Fruit fly (Drosophila melanogaster): ENCODE measurements around the gene ClC-c.

Gene ClC-c

DNA sequence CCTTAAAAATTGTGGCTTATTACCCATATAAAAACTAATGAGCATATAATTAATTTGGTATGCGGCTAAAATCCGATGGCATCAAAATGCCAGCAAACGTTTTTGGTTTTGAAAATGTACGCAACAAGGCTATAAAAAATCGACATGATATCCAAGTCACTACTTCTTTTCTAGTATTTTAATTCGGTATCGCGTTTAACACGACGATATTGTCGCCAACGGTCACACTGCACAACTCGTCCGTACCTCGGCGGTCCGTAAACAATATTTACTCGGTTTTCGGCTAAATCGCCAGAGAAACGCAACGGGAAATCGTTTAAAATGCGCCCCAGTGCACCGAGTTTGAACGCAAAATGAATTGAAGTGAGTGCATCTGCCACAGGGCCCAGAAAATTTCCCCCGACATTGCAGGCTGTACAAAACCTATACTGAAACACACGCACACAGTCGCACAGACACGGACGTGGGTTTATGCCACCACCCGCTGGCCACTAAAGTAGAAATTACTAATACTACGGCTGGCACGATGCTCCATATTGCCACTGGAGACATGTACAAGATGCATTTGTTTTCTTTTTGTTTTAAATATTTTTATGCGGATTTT, 22.9 kb downstream of the ClC-c start, which contains the start of gene Taf4:
Taf4 (plus strand) TSS at position 210 of the 604 bp plus-strand sequence.
- no peak for TF ChIP-seq noc (tag; optimal IDR thresholded peaks at IDR 0.05)

dm6 chr3L:16113607-16114337, 23.5 kb downstream of the ClC-c start:
- TF ChIP-seq noc (tag; optimal IDR thresholded peaks at IDR 0.05) = no peak

- no peak for TF ChIP-seq noc (tag; optimal IDR thresholded peaks at IDR 0.05)
These were observed 31.5 kb downstream of the ClC-c start, which contains the start of gene Strump for dm6 chr3L:16121791-16122190. TSS of gene Strump (plus strand) at chr3L:16122002.

DNA sequence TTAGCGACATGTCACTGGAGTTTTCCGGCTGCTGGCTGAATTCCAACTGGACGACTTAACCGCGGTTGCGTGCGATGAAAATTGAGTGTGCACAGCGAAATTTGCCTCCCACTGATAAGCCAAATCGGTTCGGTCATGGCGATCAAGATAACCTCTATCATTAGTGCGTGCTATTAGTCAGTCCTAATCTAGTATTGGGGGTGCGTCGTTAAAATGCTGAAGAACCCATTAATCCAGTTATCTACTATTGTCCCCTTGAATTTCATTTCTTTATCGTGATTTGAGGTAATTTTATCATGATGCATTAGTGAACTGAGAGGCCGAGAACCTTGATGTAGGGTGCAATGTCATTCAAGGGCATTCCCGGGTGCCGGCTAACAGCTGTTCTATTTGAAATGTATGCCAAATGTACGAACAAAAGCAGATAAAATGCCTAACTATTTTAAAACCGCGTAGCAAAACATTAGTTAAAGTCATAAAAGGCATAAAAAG, 38.3 kb downstream of the ClC-c start, which contains the start of gene Pgm1:
Pgm1 (minus strand) TSS at position 51 of the 492 bp plus-strand sequence.
- TF ChIP-seq noc (tag; optimal IDR thresholded peaks at IDR 0.05) = peak; percentile 87

- TF ChIP-seq noc (tag; optimal IDR thresholded peaks at IDR 0.05) = no peak
These were observed 38.9 kb downstream of the ClC-c start, which contains the start of gene SsRbeta for dm6 chr3L:16128973-16129745. TSS of gene SsRbeta (plus strand) at chr3L:16129617.

- TF ChIP-seq noc (tag; optimal IDR thresholded peaks at IDR 0.05) = peak; percentile 43
These were observed 41.2 kb downstream of the ClC-c start, which contains the start of the genes Trs20 and elg1 for dm6 chr3L:16131264-16132066. TSS of gene Trs20 (minus strand) at chr3L:16131632. TSS of gene elg1 (plus strand) at chr3L:16132028.

- no peak for TF ChIP-seq noc (tag; optimal IDR thresholded peaks at IDR 0.05)
These were observed 41.8 kb downstream of the ClC-c start for dm6 chr3L:16132067-16132418.

dm6 chr3L:16136819-16137553, 46.7 kb downstream of the ClC-c start:
- peak; percentile 82 for TF ChIP-seq noc (tag; optimal IDR thresholded peaks at IDR 0.05)

DNA sequence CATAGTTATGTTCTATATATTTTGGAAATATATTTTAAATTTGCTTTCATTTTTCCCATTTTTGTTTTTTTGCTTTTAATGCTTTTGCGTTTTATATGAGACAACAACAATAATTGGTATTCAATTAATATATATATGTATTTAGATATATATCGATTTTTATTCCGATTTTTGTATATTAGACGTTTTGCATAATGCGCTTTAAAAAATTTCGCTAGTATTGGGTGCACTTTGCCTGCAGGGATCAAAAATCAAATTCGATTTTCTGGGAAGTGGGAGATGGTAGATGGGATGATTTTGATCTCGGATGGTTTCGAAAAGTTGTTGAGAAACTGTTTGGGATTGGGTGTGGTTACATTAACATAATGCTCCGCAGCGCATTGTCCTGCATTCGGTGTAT, 47.5 kb downstream of the ClC-c start, which contains the start of gene CG5157:
CG5157 (minus strand) TSS at position 101 of the 400 bp plus-strand sequence.
- TF ChIP-seq noc (tag; optimal IDR thresholded peaks at IDR 0.05) = no peak

dm6 chr3L:16139131-16139530, 48.9 kb downstream of the ClC-c start:
- no peak for TF ChIP-seq noc (tag; optimal IDR thresholded peaks at IDR 0.05)

dm6 chr3L:16141556-16141955, 51.3 kb downstream of the ClC-c start:
- TF ChIP-seq noc (tag; optimal IDR thresholded peaks at IDR 0.05) = no peak

DNA sequence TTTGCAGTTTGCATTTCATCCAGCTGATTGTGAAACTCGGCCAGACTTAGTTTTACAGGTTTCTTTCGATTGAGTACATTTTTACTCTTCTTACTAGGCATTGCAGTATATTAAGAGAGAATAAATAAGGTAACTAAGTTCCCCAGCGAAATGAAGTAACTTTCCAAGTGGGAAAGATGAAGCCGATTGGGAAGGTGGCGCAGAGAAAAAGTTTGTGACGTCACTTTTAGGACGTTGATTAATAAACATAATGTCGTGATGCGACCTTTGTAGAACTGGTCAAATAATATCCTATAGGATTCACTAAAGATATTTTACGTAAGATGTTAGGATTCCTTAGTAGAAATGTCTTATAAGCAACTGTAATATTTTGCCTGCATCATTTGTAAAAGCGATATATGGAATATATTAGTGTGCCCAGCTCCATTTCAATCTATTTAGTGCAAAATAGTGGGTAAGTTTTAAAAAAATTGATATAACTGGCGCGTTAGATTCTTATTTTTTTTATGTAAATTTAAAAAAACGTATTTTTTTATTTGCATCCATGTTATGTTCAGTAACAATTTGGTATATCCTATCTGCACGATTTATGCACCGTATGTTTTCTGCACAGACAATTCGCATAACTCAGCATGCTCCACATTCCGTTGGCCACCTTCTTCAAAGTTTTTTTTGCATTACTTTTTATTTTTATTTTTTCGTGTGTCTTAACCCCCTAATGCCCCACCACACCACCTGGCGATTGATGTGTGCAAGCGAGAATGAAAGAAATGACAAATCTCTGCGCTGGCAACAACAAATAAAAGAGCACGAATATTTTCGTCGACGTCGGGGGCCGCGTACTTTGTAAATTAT, 53.7 kb downstream of the ClC-c start, which contains the start of gene CG32152:
CG32152 (minus strand) TSS at position 352 of the 855 bp plus-strand sequence.
- TF ChIP-seq noc (tag; optimal IDR thresholded peaks at IDR 0.05) = no peak

DNA sequence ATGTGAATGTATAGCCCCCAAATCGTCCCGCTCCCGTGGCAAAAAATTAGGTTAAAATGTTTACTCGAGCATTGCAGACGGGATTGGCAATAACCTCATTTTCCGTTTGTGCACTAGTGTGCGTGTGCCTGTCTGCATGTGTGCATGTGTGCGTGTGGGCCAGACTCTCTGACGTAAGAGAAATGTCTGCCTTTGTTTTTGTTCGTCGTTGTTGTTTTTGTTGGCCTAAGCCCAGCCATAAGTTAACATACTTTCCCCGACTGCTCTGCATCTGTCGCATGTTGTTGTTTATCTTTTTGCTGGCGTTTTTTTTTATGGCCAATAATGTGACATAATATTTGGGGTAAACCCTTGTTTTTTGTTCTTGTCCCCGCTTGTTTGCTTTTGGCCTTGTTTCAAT, 55.0 kb downstream of the ClC-c start:
- no peak for TF ChIP-seq noc (tag; optimal IDR thresholded peaks at IDR 0.05)
